Fruit fly (Drosophila melanogaster) whole organism, embryonic: ENCODE results near the gene CG32573.

ENCODE experiments used
- B-H2 ChIP-seq: fragments of 200-800 bp; sonication (Bioruptor generic); optimal IDR thresholded peaks from 2 replicates; lab custom pipeline; 2018; ENCODE audit warnings: missing biosample characterization, mild to moderate bottlenecking, missing genetic modification characterization
- CG15073 ChIP-seq: fragments of 200-800 bp; sonication (Bioruptor generic); optimal IDR thresholded peaks from 2 replicates; lab custom pipeline; 2016; ENCODE audit warnings: missing biosample characterization, missing genetic modification characterization
- CG15479 ChIP-seq: fragments of 200-800 bp; sonication (Bioruptor generic); optimal IDR thresholded peaks from 3 replicates; lab custom pipeline; 2019; ENCODE audit warnings: missing biosample characterization, mild to moderate bottlenecking, missing genetic modification characterization, moderate library complexity
- CG15696 ChIP-seq: fragments of 200-800 bp; sonication (Bioruptor generic); optimal IDR thresholded peaks from 2 replicates; lab custom pipeline; 2019; ENCODE audit warnings: missing biosample characterization, mild to moderate bottlenecking, missing genetic modification characterization, moderate library complexity
- Hr39 ChIP-seq: fragments of >200 bp; optimal IDR thresholded peaks from 2 replicates; lab custom pipeline; 2017
- NFAT ChIP-seq: fragments of 200-800 bp; sonication (Bioruptor generic); IDR thresholded peaks from 2 replicates; pipeline ENCODE4 v1.3.6; 2022; ENCODE audit warnings: missing biosample characterization, missing genetic modification characterization
- Scr ChIP-seq: fragments of 200-800 bp; sonication (Bioruptor generic); IDR thresholded peaks from 2 replicates; pipeline ENCODE4 v1.3.6; 2022; ENCODE audit warnings: missing biosample characterization, missing genetic modification characterization; ENCODE audit not compliant: partially characterized antibody
- Sin3A ChIP-seq: fragments of >200 bp; optimal IDR thresholded peaks from 2 replicates; lab custom pipeline; 2018
- bcd ChIP-seq: fragments of 200-800 bp; sonication (Bioruptor generic); optimal IDR thresholded peaks from 2 replicates; lab custom pipeline; 2017; ENCODE audit warnings: missing biosample characterization, mild to moderate bottlenecking, missing genetic modification characterization
- fd3F ChIP-seq: fragments of 200-800 bp; sonication (Bioruptor generic); optimal IDR thresholded peaks from 2 replicates; lab custom pipeline; 2018; ENCODE audit warnings: missing biosample characterization, mild to moderate bottlenecking, missing genetic modification characterization, moderate library complexity
- gce ChIP-seq: fragments of 200-800 bp; sonication (Bioruptor generic); IDR thresholded peaks from 3 replicates; pipeline ENCODE4 v1.3.6; 2022; ENCODE audit warnings: missing biosample characterization, missing genetic modification characterization
- org-1 ChIP-seq: fragments of 200-800 bp; sonication (Bioruptor generic); optimal IDR thresholded peaks from 2 replicates; lab custom pipeline; 2017; ENCODE audit warnings: missing biosample characterization, missing genetic modification characterization
- pan ChIP-seq, 4 experiments: fragments of >200 bp in 3 of 4; fragments of 200-800 bp in 1 of 4; sonication (Bioruptor generic) in 1 of 4; optimal IDR thresholded peaks in 3 of 4; IDR thresholded peaks in 1 of 4; 2 replicates each; pipeline versions ENCODE4 v1.3.6 to Lab custom; 2017 to 2022; ENCODE audit warnings: missing biosample characterization in 2 of 4, missing genetic modification characterization in 2 of 4, mixed read lengths in 1 of 4
- phol ChIP-seq: fragments of 200-800 bp; sonication (Bioruptor generic); optimal IDR thresholded peaks from 3 replicates; lab custom pipeline; 2018; ENCODE audit warnings: missing biosample characterization, mild to moderate bottlenecking, missing genetic modification characterization, moderate library complexity

- TF ChIP-seq CG15696 (tag; lab: Kevin White, UChicago) (no peak), pan (optimal IDR thresholded peaks at IDR 0.05; lab: Kevin White, UChicago) (no peak), pan (GFP tag; optimal IDR thresholded peaks at IDR 0.05 in 1 of 2, IDR thresholded peaks at IDR 0.05 in 1 of 2) (no peak), NFAT (GFP tag; lab: Robert Waterston, UW) (no peak), org-1 (no peak), B-H2 (GFP tag; lab: Kevin White, UChicago) (no peak), bcd (GFP tag; lab: Kevin White, UChicago) (no peak), fd3F (GFP tag; lab: Kevin White, UChicago) (no peak), CG15479 (GFP tag; lab: Kevin White, UChicago) (no peak), Scr (GFP tag; lab: Robert Waterston, UW) (no peak), phol (no peak), Hr39 (no peak), Sin3A (lab: Kevin White, UChicago) (no peak), gce (GFP tag; lab: Robert Waterston, UW) (no peak), CG15073 (GFP tag; lab: Kevin White, UChicago) (no peak)
Observed at dm6 chrX:16607828-16608227, 43.3 kb upstream of the CG32573 start.
